Worm (Caenorhabditis elegans) whole organism, L2 larva: ENCODE data around the gene dmsr-12.

Experiments
- C34F6.9 ChIP-seq: fragments of 150-350 bp; optimal IDR thresholded peaks from 2 replicates; lab custom pipeline; 2014; ENCODE audit warnings: missing biosample characterization, missing genetic modification characterization
- F13H6.1 ChIP-seq: sonication (generic microtip); optimal IDR thresholded peaks from 2 replicates; lab custom pipeline; 2016; ENCODE audit warnings: missing genetic modification characterization, missing compliant biosample characterization
- Y55F3AM.14 ChIP-seq: fragments of 200-800 bp; sonication (Bioruptor generic); optimal IDR thresholded peaks from 2 replicates; lab custom pipeline; 2018; ENCODE audit warnings: mild to moderate bottlenecking, missing genetic modification characterization, missing compliant biosample characterization
- ZK546.5 ChIP-seq: sonication (generic microtip); optimal IDR thresholded peaks from 2 replicates; lab custom pipeline; 2017; ENCODE audit warnings: missing biosample characterization, missing genetic modification characterization
- alr-1 ChIP-seq: fragments of 150-350 bp; optimal IDR thresholded peaks from 2 replicates; lab custom pipeline; 2014; ENCODE audit warnings: missing biosample characterization, missing genetic modification characterization
- aly-2 ChIP-seq: fragments of 150-350 bp; optimal IDR thresholded peaks from 2 replicates; lab custom pipeline; 2014; ENCODE audit warnings: missing biosample characterization, missing genetic modification characterization
- ama-1 ChIP-seq: fragments of 150-350 bp; optimal IDR thresholded peaks from 2 replicates; lab custom pipeline; 2018; ENCODE audit warnings: inconsistent platforms
- ceh-16 ChIP-seq: fragments of 150-350 bp; optimal IDR thresholded peaks from 2 replicates; lab custom pipeline; 2014; ENCODE audit warnings: missing biosample characterization, missing genetic modification characterization
- ceh-82 ChIP-seq: fragments of 150-350 bp; optimal IDR thresholded peaks from 2 replicates; lab custom pipeline; 2014; ENCODE audit warnings: missing biosample characterization, missing genetic modification characterization
- crh-2 ChIP-seq: sonication (generic microtip); optimal IDR thresholded peaks from 2 replicates; lab custom pipeline; 2017; ENCODE audit warnings: missing biosample characterization, missing genetic modification characterization
- dmd-4 ChIP-seq: sonication (generic microtip); optimal IDR thresholded peaks from 2 replicates; lab custom pipeline; 2017; ENCODE audit warnings: missing biosample characterization, missing genetic modification characterization
- elt-1 ChIP-seq: fragments of 150-350 bp; optimal IDR thresholded peaks from 2 replicates; lab custom pipeline; 2014; ENCODE audit warnings: missing biosample characterization, missing genetic modification characterization
- elt-3 ChIP-seq: sonication (generic microtip); optimal IDR thresholded peaks from 2 replicates; lab custom pipeline; 2017; ENCODE audit warnings: missing biosample characterization, missing genetic modification characterization
- fos-1 ChIP-seq: fragments of 150-350 bp; optimal IDR thresholded peaks from 2 replicates; lab custom pipeline; 2014; ENCODE audit warnings: missing biosample characterization, missing genetic modification characterization
- gmeb-1 ChIP-seq: fragments of 150-350 bp; optimal IDR thresholded peaks from 2 replicates; lab custom pipeline; 2014; ENCODE audit warnings: missing biosample characterization, missing genetic modification characterization
- lin-11 ChIP-seq: fragments of 150-350 bp; sonication (generic microtip); optimal IDR thresholded peaks from 2 replicates; lab custom pipeline; 2014; ENCODE audit warnings: missing biosample characterization, missing genetic modification characterization, inconsistent platforms, mixed read lengths
- lsy-2 ChIP-seq, 2 experiments: fragments of 150-350 bp in 1 of 2; sonication (generic microtip) in 1 of 2; optimal IDR thresholded peaks; 2 replicates each; lab custom pipeline; 2014 to 2017; ENCODE audit warnings: missing biosample characterization in 2 of 2, missing genetic modification characterization in 2 of 2
- mab-5 ChIP-seq: fragments of 150-350 bp; optimal IDR thresholded peaks from 2 replicates; lab custom pipeline; 2014; ENCODE audit warnings: missing biosample characterization, missing genetic modification characterization
- mbf-1 ChIP-seq: sonication (generic microtip); optimal IDR thresholded peaks from 2 replicates; lab custom pipeline; 2017; ENCODE audit warnings: missing biosample characterization, missing genetic modification characterization
- nhr-11 ChIP-seq: fragments of 150-350 bp; optimal IDR thresholded peaks from 2 replicates; lab custom pipeline; 2014; ENCODE audit warnings: missing biosample characterization, missing genetic modification characterization
- nhr-129 ChIP-seq: fragments of 150-350 bp; optimal IDR thresholded peaks from 2 replicates; lab custom pipeline; 2014; ENCODE audit warnings: missing biosample characterization, missing genetic modification characterization
- nhr-23 ChIP-seq: fragments of 150-350 bp; optimal IDR thresholded peaks from 2 replicates; lab custom pipeline; 2014; ENCODE audit warnings: missing biosample characterization, missing genetic modification reagents, missing genetic modification characterization
- nhr-237 ChIP-seq: fragments of 150-350 bp; optimal IDR thresholded peaks from 2 replicates; lab custom pipeline; 2014; ENCODE audit warnings: missing biosample characterization, missing genetic modification characterization
- nhr-25 ChIP-seq: fragments of 150-350 bp; sonication (generic microtip); optimal IDR thresholded peaks from 3 replicates; lab custom pipeline; 2014; ENCODE audit warnings: missing biosample characterization, missing genetic modification characterization
- nhr-6 ChIP-seq: fragments of 150-350 bp; optimal IDR thresholded peaks from 2 replicates; lab custom pipeline; 2014; ENCODE audit warnings: missing biosample characterization, missing genetic modification characterization
- nhr-77 ChIP-seq: fragments of 150-350 bp; optimal IDR thresholded peaks from 2 replicates; lab custom pipeline; 2014; ENCODE audit warnings: missing biosample characterization, missing genetic modification characterization
- peb-1 ChIP-seq: fragments of 150-350 bp; optimal IDR thresholded peaks from 2 replicates; lab custom pipeline; 2014; ENCODE audit warnings: missing biosample characterization, missing genetic modification characterization
- skn-1 ChIP-seq: sonication (generic microtip); optimal IDR thresholded peaks from 2 replicates; lab custom pipeline; 2017; ENCODE audit warnings: missing biosample characterization, missing genetic modification characterization
- sma-3 ChIP-seq: sonication (generic microtip); optimal IDR thresholded peaks from 2 replicates; lab custom pipeline; 2016; ENCODE audit warnings: missing genetic modification reagents, missing genetic modification characterization, missing compliant biosample characterization
- sma-9 ChIP-seq, 2 experiments: fragments of 150-350 bp in 1 of 2; sonication (generic microtip) in 1 of 2; optimal IDR thresholded peaks; 2 replicates each; lab custom pipeline; 2014 to 2016; ENCODE audit warnings: missing genetic modification characterization in 2 of 2, mild to moderate bottlenecking in 1 of 2, missing biosample characterization in 1 of 2, missing compliant biosample characterization in 1 of 2, missing genetic modification reagents in 1 of 2, moderate library complexity in 1 of 2
- unc-39 ChIP-seq: fragments of 150-350 bp; optimal IDR thresholded peaks from 2 replicates; lab custom pipeline; 2014; ENCODE audit warnings: missing biosample characterization, missing genetic modification characterization
- unc-55 ChIP-seq: fragments of 150-350 bp; sonication (generic microtip); optimal IDR thresholded peaks from 3 replicates; lab custom pipeline; 2014; ENCODE audit warnings: missing biosample characterization, missing genetic modification reagents, missing genetic modification characterization
- unc-62 ChIP-seq: fragments of 150-350 bp; optimal IDR thresholded peaks from 2 replicates; lab custom pipeline; 2014; ENCODE audit warnings: missing biosample characterization, missing genetic modification reagents, missing genetic modification characterization
- zag-1 ChIP-seq: fragments of 150-350 bp; optimal IDR thresholded peaks from 2 replicates; lab custom pipeline; 2014; ENCODE audit warnings: missing biosample characterization, missing genetic modification characterization
- ztf-11 ChIP-seq: sonication (generic microtip); optimal IDR thresholded peaks from 2 replicates; lab custom pipeline; 2017; ENCODE audit warnings: missing biosample characterization, missing genetic modification characterization

dmsr-12 gene

DNA sequence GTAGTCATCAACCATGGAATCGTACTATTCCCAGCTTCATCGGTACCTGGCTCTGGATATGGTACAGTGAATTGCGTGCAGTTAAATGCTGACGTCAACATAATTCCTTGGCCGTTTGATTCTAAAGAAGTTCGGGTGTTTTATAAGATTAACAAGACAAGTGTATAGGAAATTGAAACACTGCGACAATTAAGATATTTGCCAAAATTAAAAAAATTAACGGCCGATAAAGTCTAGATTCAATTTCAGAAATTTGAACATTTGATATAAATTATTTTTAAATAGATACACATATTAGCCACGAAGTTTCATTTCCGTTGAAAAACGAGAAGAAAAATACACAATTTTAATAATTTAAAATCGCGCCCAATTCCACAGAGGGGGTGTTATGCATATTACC, at the start of gene dmsr-12:
dmsr-12 (minus strand) TSS at position 101 of the 400 bp plus-strand sequence.
- TF ChIP-seq nhr-237: no peak
- no peak for TF ChIP-seq ZK546.5 (tag; lab: Kevin White, UChicago)
- TF ChIP-seq sma-3 (GFP tag; lab: Kevin White, UChicago): no peak
- TF ChIP-seq lsy-2 (tag; optimal IDR thresholded peaks at IDR 0.05; lab: Kevin White, UChicago): no peak
- no peak for TF ChIP-seq aly-2 (tag; lab: Kevin White, UChicago)
- no peak for TF ChIP-seq C34F6.9
- TF ChIP-seq nhr-25 (tag; lab: Kevin White, UChicago): no peak
- no peak for TF ChIP-seq F13H6.1 (tag; lab: Kevin White, UChicago)
- no peak for TF ChIP-seq nhr-23 (tag; lab: Kevin White, UChicago)

DNA sequence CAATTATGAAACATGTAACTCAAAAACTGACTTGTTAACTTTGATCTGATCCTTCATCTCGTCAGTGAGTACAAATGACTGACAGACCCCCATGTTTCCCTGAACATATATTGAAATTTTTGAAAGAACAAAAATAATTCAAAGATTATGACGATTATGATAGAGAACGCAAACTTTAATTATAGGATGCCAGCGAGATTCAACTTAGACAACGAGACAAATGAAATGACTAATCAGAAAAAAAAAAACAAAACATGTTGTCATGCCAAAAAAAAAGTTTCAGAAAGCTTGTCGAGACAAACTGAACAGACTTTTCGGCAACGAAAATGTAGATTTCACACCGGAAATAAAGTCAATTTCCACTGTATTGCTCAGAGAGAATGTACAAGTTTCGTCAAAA, 48.5 kb upstream of the dmsr-12 start, which contains the start of gene gpa-10:
gpa-10 (minus strand) TSS at position 101 of the 400 bp plus-strand sequence.
- no peak for TF ChIP-seq sma-3 (GFP tag; lab: Kevin White, UChicago)
- TF ChIP-seq unc-39 (tag; lab: Kevin White, UChicago): no peak
- no peak for TF ChIP-seq sma-9 (GFP tag; optimal IDR thresholded peaks at IDR 0.05; lab: Kevin White, UChicago)
- no peak for TF ChIP-seq sma-9 (tag; optimal IDR thresholded peaks at IDR 0.05; lab: Kevin White, UChicago)
- TF ChIP-seq ZK546.5 (tag; lab: Kevin White, UChicago): no peak
- TF ChIP-seq unc-62 (GFP tag; lab: Kevin White, UChicago): no peak
- TF ChIP-seq nhr-6 (tag; lab: Kevin White, UChicago): no peak

DNA sequence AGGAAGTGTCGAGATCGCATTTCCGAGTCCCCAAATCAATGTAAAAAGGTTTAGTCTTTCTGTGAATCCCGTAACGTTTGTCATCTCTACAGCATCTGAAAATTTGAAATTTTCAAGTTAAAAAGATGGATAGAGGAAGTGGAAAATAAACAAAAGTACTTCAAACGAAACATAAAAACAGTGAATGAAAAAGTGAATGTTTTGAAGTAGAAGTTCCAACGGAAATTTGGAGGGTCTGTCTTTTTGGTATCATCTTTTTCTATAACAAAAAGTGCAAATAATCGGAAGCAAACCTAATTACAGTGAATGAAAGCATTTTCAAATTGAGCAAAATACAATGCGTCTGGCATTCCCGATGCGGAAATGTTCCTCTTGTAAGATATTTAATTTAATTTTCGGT, 40.3 kb upstream of the dmsr-12 start, which contains the start of gene lgc-54:
lgc-54 (minus strand) TSS at position 101 of the 400 bp plus-strand sequence.
- TF ChIP-seq peb-1 (tag; lab: Kevin White, UChicago) (no peak), ztf-11 (tag; lab: Kevin White, UChicago) (no peak), fos-1 (tag; lab: Kevin White, UChicago) (no peak), zag-1 (tag; lab: Kevin White, UChicago) (no peak), ceh-16 (no peak), nhr-129 (no peak), nhr-77 (tag; lab: Kevin White, UChicago) (no peak), skn-1 (tag; lab: Kevin White, UChicago) (no peak), aly-2 (tag; lab: Kevin White, UChicago) (no peak), nhr-11 (tag; lab: Kevin White, UChicago) (no peak), ceh-82 (tag; lab: Kevin White, UChicago) (no peak), mab-5 (tag; lab: Kevin White, UChicago) (no peak), alr-1 (tag; lab: Kevin White, UChicago) (no peak), ZK546.5 (tag; lab: Kevin White, UChicago) (no peak), Y55F3AM.14 (GFP tag; lab: Kevin White, UChicago) (no peak), ama-1 (lab: Kevin White, UChicago) (no peak), mbf-1 (tag; lab: Kevin White, UChicago) (no peak)

DNA sequence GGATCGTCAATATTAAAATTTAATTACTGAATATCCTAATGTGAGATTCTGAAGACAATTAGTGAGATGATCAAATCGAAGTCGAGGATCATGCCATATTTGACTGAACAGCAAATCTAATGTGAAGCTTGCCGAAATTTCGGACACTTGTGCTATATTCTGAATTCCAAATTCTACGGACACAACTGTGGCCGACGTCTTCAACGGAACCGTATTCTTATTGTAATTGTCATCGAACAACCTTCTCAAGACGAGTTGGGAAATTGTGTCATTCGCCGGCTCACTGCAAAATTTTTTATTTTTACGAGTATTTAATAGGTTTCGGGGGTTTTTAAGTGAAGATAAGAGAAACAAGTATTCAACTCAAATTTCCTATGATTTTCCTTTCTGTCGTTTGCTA, 36.2 kb upstream of the dmsr-12 start, which contains the start of gene T15B7.1:
T15B7.1 (plus strand) TSS at position 301 of the 400 bp plus-strand sequence.
- TF ChIP-seq unc-55 (GFP tag; lab: Kevin White, UChicago) (no peak), ceh-82 (tag; lab: Kevin White, UChicago) (no peak), nhr-6 (tag; lab: Kevin White, UChicago) (no peak), gmeb-1 (tag; lab: Kevin White, UChicago) (no peak), skn-1 (tag; lab: Kevin White, UChicago) (no peak), nhr-77 (tag; lab: Kevin White, UChicago) (no peak), lin-11 (no peak), elt-3 (tag; lab: Kevin White, UChicago) (no peak), dmd-4 (tag; lab: Kevin White, UChicago) (no peak), ama-1 (lab: Kevin White, UChicago) (no peak), crh-2 (tag; lab: Kevin White, UChicago) (no peak)

DNA sequence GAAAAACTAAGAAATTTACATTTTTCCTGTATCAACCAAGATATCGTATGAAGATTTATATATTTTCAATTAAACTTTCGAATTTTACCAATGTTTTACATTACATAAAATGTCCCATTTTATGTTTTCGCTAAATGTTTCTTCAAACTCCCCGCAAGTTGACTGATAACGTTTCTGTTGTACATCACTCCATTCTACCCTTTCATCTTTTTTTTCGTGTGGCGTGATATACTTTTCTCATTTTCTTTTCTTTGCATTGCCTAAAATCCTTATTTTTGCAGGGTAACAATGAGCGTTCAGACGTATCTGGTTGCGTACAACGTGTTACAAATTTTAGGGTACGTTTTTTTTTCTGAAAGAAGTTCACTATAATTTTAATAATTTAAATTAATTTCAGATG, 32.8 kb upstream of the dmsr-12 start, which contains the start of gene hpo-8:
hpo-8 (plus strand) TSS at position 282 of the 400 bp plus-strand sequence.
- TF ChIP-seq alr-1 (tag; lab: Kevin White, UChicago) (no peak), fos-1 (tag; lab: Kevin White, UChicago) (no peak), elt-1 (tag; lab: Kevin White, UChicago) (no peak), nhr-6 (tag; lab: Kevin White, UChicago) (no peak), ceh-16 (no peak), F13H6.1 (tag; lab: Kevin White, UChicago) (no peak)
- TF ChIP-seq, all 48 proteins: peak for 0
